Worm (Caenorhabditis elegans) whole organism, young adult: ENCODE results near the gene clec-206.

Source experiments
- C17E4.6 ChIP-seq: fragments of 200-800 bp; sonication (Bioruptor generic); IDR thresholded peaks from 2 replicates; pipeline ENCODE4 v1.3.6; 2022; ENCODE audit warnings: missing genetic modification reagents, missing genetic modification characterization, missing compliant biosample characterization
- F33H1.4 ChIP-seq: fragments of 200-800 bp; sonication (Bioruptor generic); IDR thresholded peaks from 2 replicates; pipeline ENCODE4 v1.3.6; 2022; ENCODE audit warnings: missing genetic modification reagents, missing genetic modification characterization, missing compliant biosample characterization
- K11D2.4 ChIP-seq: fragments of 200-800 bp; sonication (Bioruptor generic); IDR thresholded peaks from 2 replicates; pipeline ENCODE4 v1.3.6; 2022; ENCODE audit warnings: missing genetic modification reagents, missing genetic modification characterization, missing compliant biosample characterization
- T26A5.8 ChIP-seq: sonication (generic microtip); optimal IDR thresholded peaks from 2 replicates; lab custom pipeline; 2016; ENCODE audit warnings: missing genetic modification characterization, missing compliant biosample characterization
- Y56A3A.18 ChIP-seq: fragments of 200-800 bp; sonication (Bioruptor generic); IDR thresholded peaks from 2 replicates; pipeline ENCODE4 v1.3.6; 2022; ENCODE audit warnings: missing genetic modification reagents, missing genetic modification characterization, missing compliant biosample characterization
- Y67H2A.10 ChIP-seq: fragments of 200-800 bp; sonication (Bioruptor generic); conservative IDR thresholded peaks from 2 replicates; pipeline ENCODE4 v1.3.6; 2022; ENCODE audit warnings: missing genetic modification reagents, missing genetic modification characterization, missing compliant biosample characterization
- akir-1 ChIP-seq: fragments of 200-800 bp; sonication (Bioruptor generic); optimal IDR thresholded peaks from 2 replicates; lab custom pipeline; 2018; ENCODE audit warnings: mild to moderate bottlenecking, missing genetic modification characterization, moderate library complexity, missing compliant biosample characterization
- aptf-2 ChIP-seq: fragments of 200-800 bp; sonication (Bioruptor generic); conservative IDR thresholded peaks from 2 replicates; pipeline ENCODE4 v1.3.6; 2022; ENCODE audit warnings: missing genetic modification reagents, missing genetic modification characterization, missing compliant biosample characterization
- ccch-3 ChIP-seq: fragments of 200-800 bp; sonication (Bioruptor generic); optimal IDR thresholded peaks from 2 replicates; lab custom pipeline; 2018; ENCODE audit warnings: mild to moderate bottlenecking, missing genetic modification characterization, missing compliant biosample characterization
- ceh-91 ChIP-seq: fragments of 200-800 bp; sonication (Bioruptor generic); IDR thresholded peaks from 2 replicates; pipeline ENCODE4 v1.3.6; 2022; ENCODE audit warnings: missing genetic modification reagents, missing genetic modification characterization, missing compliant biosample characterization
- dpff-1 ChIP-seq: sonication (generic microtip); optimal IDR thresholded peaks from 2 replicates; lab custom pipeline; 2017; ENCODE audit warnings: mild to moderate bottlenecking, missing genetic modification characterization, missing compliant biosample characterization
- fkh-3 ChIP-seq: sonication (generic microtip); optimal IDR thresholded peaks from 2 replicates; lab custom pipeline; 2016; ENCODE audit warnings: mild to moderate bottlenecking, missing genetic modification characterization, missing compliant biosample characterization
- him-1 ChIP-seq: sonication (generic microtip); optimal IDR thresholded peaks from 2 replicates; lab custom pipeline; 2016; ENCODE audit warnings: missing genotype, missing genetic modification reagents, missing genetic modification characterization, missing compliant biosample characterization
- hlh-26 ChIP-seq: fragments of 200-800 bp; sonication (Bioruptor generic); conservative IDR thresholded peaks from 2 replicates; pipeline ENCODE4 v1.3.6; 2022; ENCODE audit warnings: missing genetic modification reagents, missing genetic modification characterization, missing compliant biosample characterization
- hsf-1 ChIP-seq: fragments of 200-800 bp; sonication (Bioruptor generic); IDR thresholded peaks from 2 replicates; pipeline ENCODE4 v1.3.6; 2022; ENCODE audit warnings: missing genetic modification reagents, missing genetic modification characterization, missing compliant biosample characterization
- let-607 ChIP-seq, 2 experiments: fragments of 200-800 bp in 1 of 2; sonication (Bioruptor generic) in 1 of 2; sonication (generic microtip) in 1 of 2; optimal IDR thresholded peaks; 2 replicates each; lab custom pipeline; 2016 to 2018; ENCODE audit warnings: mild to moderate bottlenecking in 2 of 2, missing compliant biosample characterization in 2 of 2, missing genetic modification characterization in 2 of 2, moderate library complexity in 2 of 2, missing genotype in 1 of 2
- rcor-1 ChIP-seq: fragments of 200-800 bp; sonication (Bioruptor generic); IDR thresholded peaks from 2 replicates; pipeline ENCODE4 v1.3.6; 2022; ENCODE audit warnings: missing genetic modification reagents, missing genetic modification characterization, missing compliant biosample characterization
- sea-2 ChIP-seq: fragments of 200-800 bp; sonication (Bioruptor generic); IDR thresholded peaks from 2 replicates; pipeline ENCODE4 v1.3.6; 2022; ENCODE audit warnings: missing genetic modification characterization, missing compliant biosample characterization
- snpc-1.1 ChIP-seq: sonication (generic microtip); optimal IDR thresholded peaks from 2 replicates; lab custom pipeline; 2017; ENCODE audit warnings: missing genetic modification characterization, mild to moderate bottlenecking, missing compliant biosample characterization, antibody characterized with exemption, moderate library complexity, missing genotype, missing genetic modification reagents; ENCODE audit not compliant: insufficient read depth
- snpc-1.3 ChIP-seq: sonication (generic microtip); optimal IDR thresholded peaks from 2 replicates; lab custom pipeline; 2017; ENCODE audit warnings: missing genetic modification characterization, mild to moderate bottlenecking, missing compliant biosample characterization, antibody characterized with exemption, moderate library complexity, missing genotype, missing genetic modification reagents; ENCODE audit not compliant: insufficient read depth
- unc-130 ChIP-seq: sonication (generic microtip); optimal IDR thresholded peaks from 2 replicates; lab custom pipeline; 2016; ENCODE audit warnings: missing genetic modification reagents, missing genetic modification characterization, missing compliant biosample characterization
- zfh-2 ChIP-seq: fragments of 200-800 bp; sonication (Bioruptor generic); conservative IDR thresholded peaks from 2 replicates; pipeline ENCODE4 v1.3.6; 2022; ENCODE audit warnings: missing genetic modification reagents, missing genetic modification characterization, missing compliant biosample characterization
- ztf-22 ChIP-seq: fragments of 200-800 bp; sonication (Bioruptor generic); optimal IDR thresholded peaks from 2 replicates; lab custom pipeline; 2018; ENCODE audit warnings: mild to moderate bottlenecking, missing genetic modification characterization, moderate library complexity, missing compliant biosample characterization
- ztf-28 ChIP-seq: fragments of 200-800 bp; sonication (Bioruptor generic); IDR thresholded peaks from 2 replicates; pipeline ENCODE4 v1.3.6; 2022; ENCODE audit warnings: missing genetic modification reagents, missing genetic modification characterization, missing compliant biosample characterization

clec-206 gene

DNA sequence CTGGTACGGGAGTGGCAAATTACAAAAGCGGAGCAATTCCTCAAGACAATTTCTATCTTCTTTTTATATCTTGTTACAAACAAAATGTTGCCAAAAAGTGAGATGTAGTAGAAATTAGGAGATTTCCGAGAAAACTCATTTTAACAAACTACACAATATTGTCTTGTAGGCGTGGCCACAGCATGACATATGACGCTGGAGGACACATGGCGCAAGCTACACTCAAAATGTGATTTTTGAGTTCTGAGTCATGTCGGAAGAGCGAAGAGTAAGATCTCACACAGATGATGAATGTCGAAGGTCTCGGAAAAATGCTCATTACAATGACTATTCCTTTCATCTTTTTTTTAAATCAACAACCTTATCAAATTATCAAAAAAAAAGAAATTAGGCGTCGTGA, 42.7 kb downstream of the clec-206 start, which contains the start of gene Y40B10B.1:
Y40B10B.1 (minus strand) TSS at position 101 of the 400 bp plus-strand sequence.
- no peak for TF ChIP-seq ztf-22 (GFP tag; lab: Kevin White, UChicago)
- TF ChIP-seq ceh-91: no peak
- TF ChIP-seq unc-130 (GFP tag; lab: Kevin White, UChicago): no peak
- TF ChIP-seq akir-1: no peak
- no peak for TF ChIP-seq T26A5.8 (tag; lab: Kevin White, UChicago)
- TF ChIP-seq rcor-1: no peak
- TF ChIP-seq hlh-26 (GFP tag; lab: Robert Waterston, UW): no peak
- TF ChIP-seq snpc-1.1 (tag; lab: Kevin White, UChicago): no peak
- no peak for TF ChIP-seq C17E4.6 (GFP tag; lab: Robert Waterston, UW)
- no peak for TF ChIP-seq snpc-1.3 (tag; lab: Kevin White, UChicago)
- TF ChIP-seq ztf-28: no peak
- TF ChIP-seq aptf-2 (GFP tag; lab: Robert Waterston, UW): no peak
- TF ChIP-seq F33H1.4 (GFP tag; lab: Robert Waterston, UW): no peak
- TF ChIP-seq ccch-3 (GFP tag; lab: Kevin White, UChicago): no peak
- no peak for TF ChIP-seq sea-2 (GFP tag; lab: Robert Waterston, UW)
- no peak for TF ChIP-seq dpff-1
- no peak for TF ChIP-seq let-607 (tag; optimal IDR thresholded peaks at IDR 0.05; lab: Kevin White, UChicago)
- no peak for TF ChIP-seq fkh-3 (tag; lab: Kevin White, UChicago)

DNA sequence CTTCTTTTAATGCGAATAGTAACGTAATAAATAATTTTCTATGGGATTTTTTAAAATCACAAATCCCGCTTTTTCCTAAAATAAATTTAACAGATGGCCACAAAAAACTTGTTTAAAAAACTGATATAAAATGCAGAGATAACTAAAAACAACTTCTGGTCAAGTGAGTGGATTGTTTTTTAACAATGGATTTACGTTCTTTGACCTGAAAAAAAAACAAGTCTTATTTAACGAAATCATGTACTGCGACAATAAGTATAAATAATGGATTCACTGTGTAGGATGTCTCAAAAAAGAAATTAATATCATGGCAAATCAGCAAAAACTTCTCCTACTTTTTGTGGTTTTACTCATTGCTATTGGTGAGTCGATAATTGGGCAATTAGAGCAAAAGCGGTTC, 47.0 kb downstream of the clec-206 start, which contains the start of gene fipr-25:
fipr-25 (plus strand) TSS at position 301 of the 400 bp plus-strand sequence.
- TF ChIP-seq hsf-1 (GFP tag; lab: Robert Waterston, UW): no peak
- TF ChIP-seq him-1 (tag; lab: Kevin White, UChicago): no peak
- TF ChIP-seq Y67H2A.10 (GFP tag; lab: Robert Waterston, UW): no peak
- TF ChIP-seq Y56A3A.18 (GFP tag; lab: Robert Waterston, UW): no peak
- TF ChIP-seq zfh-2 (GFP tag; lab: Robert Waterston, UW): no peak

DNA sequence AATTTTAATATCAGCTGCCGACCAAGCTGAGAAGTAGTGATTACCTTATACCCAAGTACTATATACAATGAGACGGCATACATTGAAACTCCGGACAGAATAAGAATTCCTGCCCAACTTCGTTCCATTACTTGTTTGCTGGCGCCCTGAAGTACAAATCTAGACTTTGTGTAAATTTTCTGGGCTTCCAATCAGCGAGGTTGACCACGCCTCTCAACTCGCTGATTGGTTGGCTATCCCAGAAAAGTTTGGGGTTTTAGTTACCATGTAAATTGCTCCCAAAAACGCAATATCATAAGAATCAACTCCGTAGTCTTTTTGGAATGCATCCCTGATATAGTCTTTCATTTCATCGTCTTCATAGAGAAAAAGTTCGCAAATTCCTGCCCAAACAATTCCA, 48.9 kb downstream of the clec-206 start:
- no peak for TF ChIP-seq K11D2.4 (GFP tag; lab: Robert Waterston, UW)
